Worm (Caenorhabditis elegans) whole organism, mixed stage, embryonic: Measurements from ENCODE around the gene klp-12.

ENCODE experiments used
- bed-3 ChIP-seq: fragments of 200-800 bp; sonication (Bioruptor generic); optimal IDR thresholded peaks from 3 replicates; lab custom pipeline; 2018; ENCODE audit warnings: mild to moderate bottlenecking, missing genetic modification characterization, moderate library complexity, missing compliant biosample characterization
- blmp-1 ChIP-seq: fragments of 150-350 bp; optimal IDR thresholded peaks from 2 replicates; lab custom pipeline; 2014; ENCODE audit warnings: missing biosample characterization, missing genetic modification characterization
- ceh-39 ChIP-seq: fragments of 150-350 bp; optimal IDR thresholded peaks from 2 replicates; lab custom pipeline; 2014; ENCODE audit warnings: missing biosample characterization, missing genetic modification characterization
- ceh-43 ChIP-seq: fragments of 200-800 bp; sonication (Bioruptor generic); optimal IDR thresholded peaks from 2 replicates; lab custom pipeline; 2018; ENCODE audit warnings: mild to moderate bottlenecking, missing genetic modification characterization, moderate library complexity, missing compliant biosample characterization
- ceh-83 ChIP-seq: fragments of 200-800 bp; sonication (Bioruptor generic); optimal IDR thresholded peaks from 2 replicates; lab custom pipeline; 2018; ENCODE audit warnings: mild to moderate bottlenecking, missing genetic modification characterization, missing compliant biosample characterization
- ces-1 ChIP-seq: fragments of 150-350 bp; optimal IDR thresholded peaks from 2 replicates; lab custom pipeline; 2014; ENCODE audit warnings: missing biosample characterization, missing genetic modification reagents, missing genetic modification characterization
- cnd-1 ChIP-seq: fragments of 200-800 bp; sonication (Bioruptor generic); optimal IDR thresholded peaks from 2 replicates; lab custom pipeline; 2018; ENCODE audit warnings: mild to moderate bottlenecking, missing genetic modification characterization, missing compliant biosample characterization
- drap-1 ChIP-seq: fragments of 200-800 bp; sonication (Bioruptor generic); optimal IDR thresholded peaks from 3 replicates; lab custom pipeline; 2018; ENCODE audit warnings: mild to moderate bottlenecking, missing genetic modification characterization, missing compliant biosample characterization
- elt-1 ChIP-seq: sonication (generic microtip); optimal IDR thresholded peaks from 2 replicates; lab custom pipeline; 2017; ENCODE audit warnings: missing genetic modification characterization, mild to moderate bottlenecking, missing compliant biosample characterization, antibody characterized with exemption, moderate library complexity, borderline replicate concordance; ENCODE audit not compliant: insufficient read depth
- elt-3 ChIP-seq: fragments of 150-350 bp; optimal IDR thresholded peaks from 2 replicates; lab custom pipeline; 2014; ENCODE audit warnings: missing biosample characterization, missing genetic modification characterization
- flh-1 ChIP-seq: fragments of 200-800 bp; sonication (Bioruptor generic); optimal IDR thresholded peaks from 2 replicates; lab custom pipeline; 2018; ENCODE audit warnings: mild to moderate bottlenecking, missing genetic modification characterization, moderate library complexity, missing compliant biosample characterization
- ham-2 ChIP-seq: fragments of 200-800 bp; sonication (Bioruptor generic); optimal IDR thresholded peaks from 2 replicates; lab custom pipeline; 2018; ENCODE audit warnings: mild to moderate bottlenecking, missing genetic modification characterization, missing compliant biosample characterization
- lin-13 ChIP-seq: fragments of 150-350 bp; optimal IDR thresholded peaks from 2 replicates; lab custom pipeline; 2014; ENCODE audit warnings: missing biosample characterization, missing genetic modification characterization
- lin-32 ChIP-seq: fragments of 200-800 bp; sonication (Bioruptor generic); optimal IDR thresholded peaks from 2 replicates; lab custom pipeline; 2018; ENCODE audit warnings: mild to moderate bottlenecking, missing genetic modification characterization, missing compliant biosample characterization
- lsy-2 ChIP-seq: fragments of 150-350 bp; optimal IDR thresholded peaks from 2 replicates; lab custom pipeline; 2014; ENCODE audit warnings: missing biosample characterization, missing genetic modification characterization
- mab-5 ChIP-seq: fragments of 150-350 bp; optimal IDR thresholded peaks from 2 replicates; lab custom pipeline; 2014; ENCODE audit warnings: missing biosample characterization, missing genetic modification characterization
- mep-1 ChIP-seq: fragments of 150-350 bp; optimal IDR thresholded peaks from 2 replicates; lab custom pipeline; 2017; ENCODE audit warnings: missing biosample characterization, missing genetic modification reagents, missing genetic modification characterization, inconsistent platforms
- mls-2 ChIP-seq: sonication (generic microtip); optimal IDR thresholded peaks from 2 replicates; lab custom pipeline; 2016; ENCODE audit warnings: mild to moderate bottlenecking, missing genetic modification characterization, moderate library complexity, missing compliant biosample characterization
- nhr-2 ChIP-seq: fragments of 150-350 bp; optimal IDR thresholded peaks from 2 replicates; lab custom pipeline; 2014; ENCODE audit warnings: missing biosample characterization, missing genetic modification characterization
- nhr-28 ChIP-seq: fragments of 150-350 bp; optimal IDR thresholded peaks from 2 replicates; lab custom pipeline; 2014; ENCODE audit warnings: missing biosample characterization, missing genetic modification characterization
- nhr-76 ChIP-seq: sonication (generic microtip); optimal IDR thresholded peaks from 2 replicates; lab custom pipeline; 2017; ENCODE audit warnings: missing biosample characterization, missing genetic modification characterization
- pha-4 ChIP-seq: fragments of 150-350 bp; optimal IDR thresholded peaks from 2 replicates; lab custom pipeline; 2018; ENCODE audit warnings: missing biosample characterization, missing genetic modification reagents, missing genetic modification characterization
- sem-2 ChIP-seq: fragments of 200-800 bp; sonication (Bioruptor generic); optimal IDR thresholded peaks from 2 replicates; lab custom pipeline; 2018; ENCODE audit warnings: mild to moderate bottlenecking, missing genetic modification characterization, missing compliant biosample characterization
- snpc-4 ChIP-seq: fragments of 150-350 bp; optimal IDR thresholded peaks from 2 replicates; lab custom pipeline; 2014; ENCODE audit warnings: missing biosample characterization, missing genetic modification characterization
- sptf-1 ChIP-seq: sonication (generic microtip); optimal IDR thresholded peaks from 2 replicates; lab custom pipeline; 2017; ENCODE audit warnings: mild to moderate bottlenecking, missing genetic modification characterization, moderate library complexity, missing compliant biosample characterization
- tbx-8 ChIP-seq: fragments of 200-800 bp; sonication (Bioruptor generic); optimal IDR thresholded peaks from 2 replicates; lab custom pipeline; 2018; ENCODE audit warnings: mild to moderate bottlenecking, missing genetic modification characterization, moderate library complexity, missing compliant biosample characterization
- unc-62 ChIP-seq: fragments of 150-350 bp; optimal IDR thresholded peaks from 2 replicates; lab custom pipeline; 2014; ENCODE audit warnings: missing biosample characterization, missing genetic modification reagents, missing genetic modification characterization
- zip-8 ChIP-seq: fragments of 150-350 bp; optimal IDR thresholded peaks from 2 replicates; lab custom pipeline; 2014; ENCODE audit warnings: missing biosample characterization, missing genetic modification characterization
- ztf-11 ChIP-seq: fragments of 150-350 bp; optimal IDR thresholded peaks from 2 replicates; lab custom pipeline; 2014; ENCODE audit warnings: missing biosample characterization, missing genetic modification characterization

Gene klp-12

DNA sequence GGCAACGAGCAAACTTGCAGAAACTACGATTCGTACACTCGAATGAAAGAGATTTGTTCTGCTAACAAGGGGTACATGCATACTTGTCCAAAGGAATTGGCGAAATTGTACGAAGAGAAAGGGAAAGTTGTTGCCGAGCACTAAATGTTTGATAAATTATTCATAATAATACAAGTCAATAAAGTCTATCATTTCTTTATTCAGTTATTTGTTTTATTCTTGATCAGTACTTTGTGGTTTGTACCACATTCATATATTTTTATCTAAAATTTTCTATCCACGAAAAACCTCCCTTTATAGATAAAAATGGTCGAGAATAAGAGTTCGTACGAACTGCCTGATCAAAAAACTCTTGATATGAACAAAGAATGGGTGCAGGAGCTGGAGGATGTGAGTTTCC is 39.2 kb downstream of the klp-12 start, which contains the start of gene edg-1:
Gene edg-1 (plus strand): TSS at position 301 of the 400 bp plus-strand sequence.
- TF ChIP-seq sptf-1 (tag; lab: Kevin White, UChicago), result no peak
- no peak for TF ChIP-seq ceh-43 (GFP tag; lab: Kevin White, UChicago)
- no peak for TF ChIP-seq ztf-11 (tag; lab: Kevin White, UChicago)
- no peak for TF ChIP-seq ceh-39 (tag; lab: Kevin White, UChicago)
- no peak for TF ChIP-seq nhr-2 (tag; lab: Kevin White, UChicago)
- no peak for TF ChIP-seq sem-2 (GFP tag; lab: Kevin White, UChicago)
- TF ChIP-seq snpc-4 (tag; lab: Kevin White, UChicago), result no peak
- TF ChIP-seq elt-3 (tag; lab: Kevin White, UChicago), result no peak
- TF ChIP-seq blmp-1 (tag; lab: Kevin White, UChicago), result no peak
- no peak for TF ChIP-seq lin-32 (GFP tag; lab: Kevin White, UChicago)
- TF ChIP-seq unc-62 (GFP tag; lab: Kevin White, UChicago), result no peak
- no peak for TF ChIP-seq mab-5 (tag; lab: Kevin White, UChicago)
- no peak for TF ChIP-seq mep-1 (tag; lab: Kevin White, UChicago)
- TF ChIP-seq nhr-28, result no peak
- TF ChIP-seq nhr-76 (tag; lab: Kevin White, UChicago), result no peak
- no peak for TF ChIP-seq pha-4 (tag; lab: Kevin White, UChicago)

DNA sequence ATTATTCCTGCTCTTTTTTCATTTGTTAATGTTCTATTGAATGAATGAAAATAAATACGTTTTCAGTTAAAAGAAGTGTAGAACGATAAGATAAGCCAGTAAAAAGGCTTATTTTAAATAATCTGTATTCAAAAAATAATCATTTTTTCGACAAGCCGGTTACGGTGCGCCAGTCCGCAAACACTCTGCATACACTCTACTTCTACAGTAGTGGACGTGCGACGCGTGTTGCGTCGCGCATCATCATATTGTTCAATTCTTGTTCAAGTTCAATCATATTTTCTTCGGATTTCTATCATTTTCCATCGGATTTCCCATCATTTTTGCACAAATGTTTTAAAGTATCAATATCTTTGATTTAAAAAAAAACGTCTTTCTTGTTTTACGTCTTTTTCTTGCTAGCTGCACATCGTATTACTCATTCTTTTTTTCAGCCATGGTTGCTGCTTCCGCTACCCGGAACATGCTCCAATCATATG is 39.7 kb downstream of the klp-12 start, which contains the start of gene B0035.18:
Gene B0035.18 (plus strand): TSS at position 429 of the 479 bp plus-strand sequence.
- TF ChIP-seq mep-1 (tag; lab: Kevin White, UChicago), result no peak

DNA sequence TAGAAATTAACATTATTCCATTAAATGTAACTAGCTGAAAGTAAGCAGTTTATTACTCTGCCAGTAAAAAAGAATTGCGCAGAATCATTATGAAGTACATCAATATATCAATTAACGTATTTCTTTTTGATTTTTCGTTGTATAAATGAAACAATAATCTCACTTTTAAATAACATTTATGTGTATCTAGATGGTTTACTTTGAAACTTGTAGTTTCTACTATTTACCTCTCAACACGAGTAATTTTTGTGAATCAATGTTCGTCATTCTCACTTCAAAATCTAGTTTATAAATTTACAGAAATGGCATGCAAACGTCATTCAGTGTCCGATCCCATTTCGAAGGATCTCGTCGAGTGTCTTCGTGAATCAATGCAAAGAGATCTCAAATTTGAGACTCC is 42.5 kb downstream of the klp-12 start, which contains the start of gene gspd-1:
Gene gspd-1 (plus strand): TSS at position 301 of the 400 bp plus-strand sequence.
- TF ChIP-seq bed-3 (GFP tag; lab: Kevin White, UChicago) (no peak), nhr-76 (tag; lab: Kevin White, UChicago) (no peak), tbx-8 (GFP tag; lab: Kevin White, UChicago) (no peak), drap-1 (GFP tag; lab: Kevin White, UChicago) (no peak), lsy-2 (no peak), flh-1 (no peak), ceh-43 (GFP tag; lab: Kevin White, UChicago) (no peak), ceh-83 (no peak), ham-2 (GFP tag; lab: Kevin White, UChicago) (no peak), sem-2 (GFP tag; lab: Kevin White, UChicago) (no peak), ces-1 (GFP tag; lab: Kevin White, UChicago) (no peak)

DNA sequence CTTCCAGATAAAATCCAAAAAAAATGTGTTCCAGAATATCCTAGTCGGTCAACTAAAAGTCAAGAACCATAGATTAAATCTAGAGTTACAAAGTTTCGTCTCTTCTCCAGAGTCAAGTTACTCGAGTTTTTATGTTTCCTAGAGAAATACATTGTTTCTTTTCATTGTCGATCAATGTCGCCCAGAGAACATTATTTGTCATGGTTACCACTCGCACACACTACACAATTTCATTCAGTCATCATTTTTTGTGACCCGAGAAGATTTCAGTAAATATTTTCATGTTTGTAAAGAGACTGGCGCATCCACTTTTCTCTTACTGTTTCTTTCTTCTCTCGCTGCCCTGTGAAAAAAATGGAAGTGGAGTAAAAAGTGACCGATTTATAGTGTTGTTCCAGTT is 43.0 kb downstream of the klp-12 start:
- no peak for TF ChIP-seq sptf-1 (tag; lab: Kevin White, UChicago)
- TF ChIP-seq, all 35 proteins: peak for 0

DNA sequence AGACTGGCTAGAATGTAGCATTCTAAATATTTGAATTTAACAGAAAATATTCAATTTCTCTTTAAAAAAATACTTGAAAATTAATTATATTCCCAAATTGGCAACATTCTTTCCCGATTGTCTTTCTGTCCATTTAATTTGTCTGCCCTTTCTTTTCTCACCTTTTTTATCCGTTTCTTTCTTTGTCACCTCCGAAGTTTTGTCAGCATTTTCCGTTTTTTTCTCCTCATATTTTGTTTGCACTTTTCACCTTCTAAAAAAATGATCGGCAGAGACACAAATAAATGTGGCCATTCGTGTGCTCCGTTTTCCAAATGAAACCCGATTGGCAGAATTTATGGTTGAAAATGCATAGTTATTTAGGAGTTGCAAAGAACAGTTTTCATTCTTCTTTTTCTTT is 43.6 kb downstream of the klp-12 start:
- no peak for TF ChIP-seq ces-1 (GFP tag; lab: Kevin White, UChicago)
- TF ChIP-seq cnd-1 (tag; lab: Kevin White, UChicago), result no peak

DNA sequence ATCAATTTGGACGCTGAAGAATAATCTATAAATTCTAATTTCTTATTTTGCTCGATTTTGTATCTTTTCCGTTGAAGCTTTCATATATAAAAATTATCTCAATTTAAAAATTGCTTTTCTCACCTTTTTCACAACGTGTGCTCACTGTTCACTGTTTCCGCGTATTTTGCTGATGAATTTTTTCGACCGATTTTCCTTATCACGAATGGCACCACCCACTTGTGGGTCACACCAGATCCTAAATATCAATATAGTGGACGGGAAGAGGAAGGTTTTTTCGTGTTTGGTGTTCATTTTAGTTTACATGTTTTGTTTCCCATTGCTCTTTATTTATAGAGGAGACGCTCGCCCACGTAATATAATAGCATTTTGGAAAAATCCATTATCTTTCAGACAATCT is 44.0 kb downstream of the klp-12 start:
- TF ChIP-seq tbx-8 (GFP tag; lab: Kevin White, UChicago), result no peak
- TF ChIP-seq nhr-2 (tag; lab: Kevin White, UChicago), result no peak
- no peak for TF ChIP-seq mab-5 (tag; lab: Kevin White, UChicago)
- no peak for TF ChIP-seq drap-1 (GFP tag; lab: Kevin White, UChicago)
- TF ChIP-seq unc-62 (GFP tag; lab: Kevin White, UChicago), result no peak
- no peak for TF ChIP-seq ceh-83
- no peak for TF ChIP-seq ceh-43 (GFP tag; lab: Kevin White, UChicago)
- no peak for TF ChIP-seq elt-1
- TF ChIP-seq zip-8 (tag; lab: Kevin White, UChicago), result no peak
- no peak for TF ChIP-seq nhr-28
- TF ChIP-seq cnd-1 (tag; lab: Kevin White, UChicago), result no peak
- no peak for TF ChIP-seq mep-1 (tag; lab: Kevin White, UChicago)
- TF ChIP-seq nhr-76 (tag; lab: Kevin White, UChicago), result no peak
- TF ChIP-seq ceh-39 (tag; lab: Kevin White, UChicago), result no peak
- TF ChIP-seq ces-1 (GFP tag; lab: Kevin White, UChicago), result no peak
- no peak for TF ChIP-seq lin-32 (GFP tag; lab: Kevin White, UChicago)
- TF ChIP-seq mls-2 (tag; lab: Kevin White, UChicago), result no peak
- no peak for TF ChIP-seq ham-2 (GFP tag; lab: Kevin White, UChicago)
- TF ChIP-seq lin-13 (tag; lab: Kevin White, UChicago), result no peak
